Fruit fly (Drosophila melanogaster) whole organism, wandering third instar larva: ENCODE results near the gene pr.

Experiments
- Abd-B ChIP-seq: fragments of >200 bp; optimal IDR thresholded peaks from 2 replicates; lab custom pipeline; 2017; ENCODE audit warnings: missing biosample characterization, missing genetic modification characterization
- CG32264 ChIP-seq: fragments of 200-800 bp; sonication (Bioruptor generic); optimal IDR thresholded peaks from 2 replicates; lab custom pipeline; 2016; ENCODE audit warnings: missing biosample characterization, missing genetic modification characterization
- CG9705 ChIP-seq: fragments of 200-800 bp; sonication (Bioruptor generic); optimal IDR thresholded peaks from 2 replicates; lab custom pipeline; 2018; ENCODE audit warnings: missing biosample characterization, mild to moderate bottlenecking, missing genetic modification characterization
- CrebA ChIP-seq: fragments of 200-800 bp; sonication (Bioruptor generic); optimal IDR thresholded peaks from 2 replicates; lab custom pipeline; 2016; ENCODE audit warnings: missing biosample characterization, mild to moderate bottlenecking, missing genetic modification characterization, borderline replicate concordance
- Dfd ChIP-seq: fragments of >200 bp; optimal IDR thresholded peaks from 2 replicates; lab custom pipeline; 2017; ENCODE audit warnings: missing biosample characterization, missing genetic modification characterization
- Dif ChIP-seq: fragments of 200-275, 200-300 bp; sonication (Bioruptor generic); optimal IDR thresholded peaks from 2 replicates; lab custom pipeline; 2018; ENCODE audit warnings: missing biosample characterization, missing genetic modification characterization; ENCODE audit not compliant: partially characterized antibody
- GATAd ChIP-seq: sonication (Bioruptor generic); optimal IDR thresholded peaks from 2 replicates; lab custom pipeline; 2016; ENCODE audit warnings: missing biosample characterization, missing genetic modification characterization
- HLH106 ChIP-seq: fragments of 200-800 bp; optimal IDR thresholded peaks from 3 replicates; lab custom pipeline; 2019; ENCODE audit warnings: missing biosample characterization, mild to moderate bottlenecking, missing genetic modification characterization, moderate library complexity
- Hnf4 ChIP-seq: fragments of 200-800 bp; sonication (Bioruptor generic); optimal IDR thresholded peaks from 2 replicates; lab custom pipeline; 2016; ENCODE audit warnings: missing biosample characterization, mild to moderate bottlenecking, missing genetic modification characterization
- Hr78 ChIP-seq: fragments of >200 bp; optimal IDR thresholded peaks from 2 replicates; lab custom pipeline; 2017; ENCODE audit warnings: missing biosample characterization, missing genetic modification characterization
- Hr83 ChIP-seq: fragments of 200-300 bp; sonication (Bioruptor generic); optimal IDR thresholded peaks from 2 replicates; lab custom pipeline; 2016; ENCODE audit warnings: missing biosample characterization, mild to moderate bottlenecking, missing genetic modification characterization, moderate library complexity; ENCODE audit not compliant: poor library complexity, severe bottlenecking
- Jra ChIP-seq: sonication (Bioruptor generic); optimal IDR thresholded peaks from 2 replicates; lab custom pipeline; 2016; ENCODE audit warnings: missing biosample characterization, missing genetic modification characterization
- Mio ChIP-seq: sonication (Bioruptor generic); optimal IDR thresholded peaks from 2 replicates; lab custom pipeline; 2016; ENCODE audit warnings: missing biosample characterization, missing genetic modification characterization
- Myc ChIP-seq: fragments of >200 bp; optimal IDR thresholded peaks from 2 replicates; lab custom pipeline; 2017
- N ChIP-seq: fragments of >200 bp; optimal IDR thresholded peaks from 2 replicates; lab custom pipeline; 2018; ENCODE audit warnings: missing biosample characterization, missing external identifiers, missing genetic modification characterization
- OdsH ChIP-seq: fragments of 200-800 bp; sonication (Bioruptor generic); optimal IDR thresholded peaks from 2 replicates; lab custom pipeline; 2016; ENCODE audit warnings: missing biosample characterization, mild to moderate bottlenecking, missing genetic modification characterization
- Rel ChIP-seq, 2 experiments: fragments of 200-800 bp; sonication (Bioruptor generic) in 1 of 2; optimal IDR thresholded peaks; 2 replicates in 1 of 2; 3 replicates in 1 of 2; lab custom pipeline; 2016 to 2019; ENCODE audit warnings: mild to moderate bottlenecking in 2 of 2, missing biosample characterization in 2 of 2, missing genetic modification characterization in 2 of 2, moderate library complexity in 1 of 2
- Sp1 ChIP-seq: fragments of 200-800 bp; sonication (Bioruptor generic); optimal IDR thresholded peaks from 3 replicates; lab custom pipeline; 2019; ENCODE audit warnings: missing biosample characterization, mild to moderate bottlenecking, missing genetic modification characterization, moderate library complexity
- Vsx2 ChIP-seq: fragments of 200-300, 225-300 bp; sonication (Bioruptor generic); optimal IDR thresholded peaks from 2 replicates; lab custom pipeline; 2018; ENCODE audit warnings: missing biosample characterization, missing genetic modification characterization; ENCODE audit not compliant: partially characterized antibody
- br ChIP-seq: fragments of 200-800 bp; sonication (Bioruptor generic); optimal IDR thresholded peaks from 2 replicates; lab custom pipeline; 2016; ENCODE audit warnings: missing biosample characterization, missing genetic modification characterization
- brk ChIP-seq: fragments of 200-800 bp; sonication (Bioruptor generic); optimal IDR thresholded peaks from 2 replicates; lab custom pipeline; 2016; ENCODE audit warnings: missing biosample characterization, mild to moderate bottlenecking, missing genetic modification characterization
- dl ChIP-seq, 2 experiments: fragments of 175-275, 200-275 bp in 1 of 2; fragments of 200-275 bp in 1 of 2; sonication (Bioruptor generic); optimal IDR thresholded peaks; lab custom pipeline; 2018; ENCODE audit warnings: mild to moderate bottlenecking in 2 of 2, missing biosample characterization in 2 of 2, missing genetic modification characterization in 2 of 2, moderate library complexity in 2 of 2; ENCODE audit not compliant: partially characterized antibody in 2 of 2, insufficient read depth in 1 of 2
- dmrt93B ChIP-seq: fragments of 200-800 bp; sonication (Bioruptor generic); optimal IDR thresholded peaks from 2 replicates; lab custom pipeline; 2018; ENCODE audit warnings: missing biosample characterization, mild to moderate bottlenecking, missing genetic modification characterization
- dsf ChIP-seq: sonication (Bioruptor generic); optimal IDR thresholded peaks from 2 replicates; lab custom pipeline; 2016; ENCODE audit warnings: missing biosample characterization, missing genetic modification characterization, borderline replicate concordance
- ey ChIP-seq: fragments of 200-800 bp; sonication (Bioruptor generic); optimal IDR thresholded peaks from 2 replicates; lab custom pipeline; 2016; ENCODE audit warnings: missing biosample characterization, missing genetic modification characterization
- foxo ChIP-seq, 2 experiments: fragments of 200-800 bp; sonication (Bioruptor generic); optimal IDR thresholded peaks; 2 replicates in 1 of 2; 3 replicates in 1 of 2; lab custom pipeline; 2016 to 2017; ENCODE audit warnings: missing biosample characterization in 2 of 2, missing genetic modification characterization in 2 of 2
- fru ChIP-seq: fragments of 200-800 bp; sonication (Bioruptor generic); optimal IDR thresholded peaks from 3 replicates; lab custom pipeline; 2016; ENCODE audit warnings: missing biosample characterization, mild to moderate bottlenecking, missing genetic modification characterization
- h ChIP-seq: fragments of 200-800 bp; sonication (Bioruptor generic); optimal IDR thresholded peaks from 3 replicates; lab custom pipeline; 2016; ENCODE audit warnings: missing biosample characterization, mild to moderate bottlenecking, missing genetic modification characterization
- jim ChIP-seq: fragments of 175-275, 200-325 bp; sonication (Bioruptor generic); optimal IDR thresholded peaks from 2 replicates; lab custom pipeline; 2016; ENCODE audit warnings: missing biosample characterization, mild to moderate bottlenecking, missing genetic modification characterization
- lola ChIP-seq: fragments of >200 bp; optimal IDR thresholded peaks from 2 replicates; lab custom pipeline; 2017; ENCODE audit warnings: missing biosample characterization, missing genetic modification characterization
- pan ChIP-seq: fragments of >200 bp; optimal IDR thresholded peaks from 2 replicates; lab custom pipeline; 2017
- psq ChIP-seq: fragments of 200-800 bp; sonication (Bioruptor generic); optimal IDR thresholded peaks from 3 replicates; lab custom pipeline; 2017; ENCODE audit warnings: missing biosample characterization, mild to moderate bottlenecking, missing genetic modification characterization, moderate library complexity
- rgr ChIP-seq: fragments of 200-800 bp; sonication (Bioruptor generic); optimal IDR thresholded peaks from 3 replicates; lab custom pipeline; 2016; ENCODE audit warnings: missing biosample characterization, mild to moderate bottlenecking, missing genetic modification characterization
- sage ChIP-seq: fragments of 200-800 bp; sonication (Bioruptor generic); optimal IDR thresholded peaks from 2 replicates; lab custom pipeline; 2016; ENCODE audit warnings: missing biosample characterization, mild to moderate bottlenecking, missing genetic modification characterization
- sv ChIP-seq: fragments of 200-800 bp; sonication (Bioruptor generic); optimal IDR thresholded peaks from 3 replicates; lab custom pipeline; 2016; ENCODE audit warnings: missing biosample characterization, missing genetic modification characterization
- tai ChIP-seq: sonication (Bioruptor generic); optimal IDR thresholded peaks from 2 replicates; lab custom pipeline; 2016; ENCODE audit warnings: missing biosample characterization, missing genetic modification characterization
- usp ChIP-seq: fragments of >200 bp; optimal IDR thresholded peaks from 2 replicates; lab custom pipeline; 2017; ENCODE audit warnings: missing biosample characterization, missing genetic modification characterization
- woc ChIP-seq: sonication (Bioruptor generic); optimal IDR thresholded peaks from 2 replicates; lab custom pipeline; 2016; ENCODE audit warnings: missing biosample characterization, mild to moderate bottlenecking, missing genetic modification characterization

pr gene

DNA sequence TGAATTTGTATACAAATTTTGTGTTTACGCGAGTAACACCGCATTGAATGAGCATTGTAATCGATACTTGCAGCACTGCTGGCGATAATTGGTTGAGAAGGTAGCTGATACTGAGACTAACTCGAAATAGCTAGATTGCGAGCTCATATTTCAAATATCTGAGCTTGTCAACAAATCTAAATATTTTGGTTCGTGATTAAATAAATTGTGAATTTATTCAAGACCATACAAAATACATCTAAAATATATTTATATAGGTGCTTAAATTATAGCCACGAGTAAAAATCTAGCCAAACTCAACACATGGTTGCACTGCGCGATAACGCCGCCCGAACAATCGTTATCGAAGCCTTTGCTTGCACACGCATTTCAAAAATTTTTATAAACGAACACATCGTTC, 18.5 kb upstream of the pr start, which contains the start of the genes Taf13 and nesd:
Gene Taf13 (minus strand): TSS at position 56 of the 400 bp plus-strand sequence.
Gene nesd (plus strand): TSS at position 179 of the 400 bp plus-strand sequence.
- peak; percentile 14 for TF ChIP-seq ey
- TF ChIP-seq woc (GFP tag; lab: Kevin White, UChicago): peak; percentile 88
- TF ChIP-seq Abd-B: no peak
- TF ChIP-seq jim (GFP tag; lab: Kevin White, UChicago): no peak
- peak in 1 of 2 experiments; percentile 63 for TF ChIP-seq foxo (GFP tag; optimal IDR thresholded peaks at IDR 0.05; lab: Kevin White, UChicago)
- peak; percentile 61 for TF ChIP-seq HLH106 (tag; lab: Kevin White, UChicago)
- no peak for TF ChIP-seq pan (lab: Kevin White, UChicago)
- TF ChIP-seq CG9705: peak; percentile 18
- TF ChIP-seq Dif (GFP tag; lab: Kevin White, UChicago): no peak
- TF ChIP-seq Jra (GFP tag; lab: Kevin White, UChicago): peak; percentile 35
- TF ChIP-seq brk: no peak
- TF ChIP-seq Rel (GFP tag; optimal IDR thresholded peaks at IDR 0.05; lab: Kevin White, UChicago): no peak
- peak; percentile 37 for TF ChIP-seq Rel (tag; optimal IDR thresholded peaks at IDR 0.05; lab: Kevin White, UChicago)
- TF ChIP-seq h: peak; percentile 56
- TF ChIP-seq Vsx2 (GFP tag; lab: Kevin White, UChicago): no peak
- TF ChIP-seq psq: peak; percentile 7
- peak; percentile 61 for TF ChIP-seq Sp1 (GFP tag; lab: Kevin White, UChicago)
- peak; percentile 36 for TF ChIP-seq sv (GFP tag; lab: Kevin White, UChicago)
- TF ChIP-seq Dfd (GFP tag; lab: Kevin White, UChicago): no peak
- TF ChIP-seq Hr78 (GFP tag; lab: Kevin White, UChicago): no peak
- TF ChIP-seq rgr: peak; percentile 55
- TF ChIP-seq CG32264 (GFP tag; lab: Kevin White, UChicago): no peak
- TF ChIP-seq Hnf4: peak; percentile 55
- TF ChIP-seq Mio (GFP tag; lab: Kevin White, UChicago): no peak
- TF ChIP-seq Myc (lab: Kevin White, UChicago): peak; percentile 96
- TF ChIP-seq lola (GFP tag; lab: Kevin White, UChicago): no peak
- TF ChIP-seq OdsH (GFP tag; lab: Kevin White, UChicago): peak; percentile 23
- TF ChIP-seq br (GFP tag; lab: Kevin White, UChicago): peak; percentile 16
- TF ChIP-seq fru (GFP tag; lab: Kevin White, UChicago): peak; percentile 37
- TF ChIP-seq N: no peak
- no peak for TF ChIP-seq tai (GFP tag; lab: Kevin White, UChicago)
- TF ChIP-seq dmrt93B (GFP tag; lab: Kevin White, UChicago): peak; percentile 17
- no peak for TF ChIP-seq CrebA (GFP tag; lab: Kevin White, UChicago)
- TF ChIP-seq, all 38 proteins: peak for 18

DNA sequence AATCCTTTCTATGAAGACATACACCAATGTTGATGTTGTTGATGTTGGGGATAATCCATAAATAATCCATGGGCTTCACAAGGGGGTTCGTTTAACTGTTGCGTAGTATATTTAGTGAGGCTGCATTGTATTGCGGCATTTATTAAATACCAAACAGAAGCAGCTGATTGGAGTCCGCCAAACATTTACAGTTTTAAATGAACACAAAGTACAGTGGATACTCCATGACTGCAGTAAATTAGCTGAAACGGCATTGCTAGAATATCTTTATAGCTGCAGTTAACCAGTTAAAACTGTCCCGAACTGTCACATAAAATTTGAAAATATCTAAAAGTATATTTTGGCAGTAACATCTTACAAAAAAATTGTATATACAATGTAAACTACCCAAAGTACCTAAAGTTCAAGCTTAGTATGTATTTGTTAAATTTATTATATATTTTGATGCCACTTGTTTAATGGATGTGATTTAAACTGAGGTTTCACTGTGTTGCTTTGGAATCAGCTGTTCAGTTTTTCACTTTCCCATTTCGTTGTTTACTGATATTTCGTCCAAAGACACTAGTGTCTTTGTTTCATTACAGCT, 15.9 kb upstream of the pr start, which contains the start of the genes CG10747 and Pyroxd1:
Gene CG10747 (minus strand): TSS at position 255 of the 586 bp plus-strand sequence.
Gene Pyroxd1 (plus strand): TSS at position 342 of the 586 bp plus-strand sequence.
- TF ChIP-seq HLH106 (tag; lab: Kevin White, UChicago) (peak; percentile 99), rgr (peak; percentile 98), ey (peak; percentile 98), CG32264 (GFP tag; lab: Kevin White, UChicago) (peak; percentile 94), GATAd (GFP tag; lab: Kevin White, UChicago) (no peak), h (peak; percentile 99), N (no peak), Myc (lab: Kevin White, UChicago) (no peak), Hr83 (GFP tag; lab: Kevin White, UChicago) (peak; percentile 81), Jra (GFP tag; lab: Kevin White, UChicago) (peak; percentile 96), Sp1 (GFP tag; lab: Kevin White, UChicago) (peak; percentile 99), Vsx2 (GFP tag; lab: Kevin White, UChicago) (no peak), brk (no peak), psq (peak; percentile 95), br (GFP tag; lab: Kevin White, UChicago) (peak; percentile 98), CrebA (GFP tag; lab: Kevin White, UChicago) (no peak), Rel (GFP tag; optimal IDR thresholded peaks at IDR 0.05; lab: Kevin White, UChicago) (peak; percentile 92), Rel (tag; optimal IDR thresholded peaks at IDR 0.05; lab: Kevin White, UChicago) (peak; percentile 90), jim (GFP tag; lab: Kevin White, UChicago) (peak; percentile 63), dl (GFP tag; optimal IDR thresholded peaks at IDR 0.05; lab: Kevin White, UChicago; ENCODE audit: insufficient read depth in 1 of 2, partially characterized antibody in 2 of 2) (no peak), dsf (GFP tag; lab: Kevin White, UChicago) (peak; percentile 93), Abd-B (no peak), fru (GFP tag; lab: Kevin White, UChicago) (peak; percentile 98), Dfd (GFP tag; lab: Kevin White, UChicago) (peak; percentile 96), CG9705 (peak; percentile 97), sage (GFP tag; lab: Kevin White, UChicago) (peak; percentile 97), dmrt93B (GFP tag; lab: Kevin White, UChicago) (peak; percentile 98), usp (no peak), OdsH (GFP tag; lab: Kevin White, UChicago) (peak; percentile 98), Hr78 (GFP tag; lab: Kevin White, UChicago) (no peak), woc (GFP tag; lab: Kevin White, UChicago) (peak; percentile 98), Hnf4 (peak; percentile 97), pan (lab: Kevin White, UChicago) (no peak), lola (GFP tag; lab: Kevin White, UChicago) (no peak), foxo (GFP tag; optimal IDR thresholded peaks at IDR 0.05; lab: Kevin White, UChicago) (peak; percentile 89 to 99), tai (GFP tag; lab: Kevin White, UChicago) (no peak), Mio (GFP tag; lab: Kevin White, UChicago) (peak; percentile 76), sv (GFP tag; lab: Kevin White, UChicago) (peak; percentile 98), Dif (GFP tag; lab: Kevin White, UChicago) (no peak)
